Fruit fly (Drosophila melanogaster) whole organism, embryonic: Measurements from ENCODE around the gene Cad88C.

Source experiments
- CG10267 ChIP-seq: fragments of 200-800 bp; sonication (Bioruptor generic); optimal IDR thresholded peaks from 2 replicates; lab custom pipeline; 2018; ENCODE audit warnings: missing biosample characterization, mild to moderate bottlenecking, missing genetic modification characterization, moderate library complexity
- CG10979 ChIP-seq: fragments of 200-800 bp; sonication (Bioruptor generic); optimal IDR thresholded peaks from 2 replicates; lab custom pipeline; 2018; ENCODE audit warnings: missing biosample characterization, mild to moderate bottlenecking, missing genetic modification characterization, moderate library complexity
- CG11398 ChIP-seq: fragments of 200-800 bp; sonication (Bioruptor generic); optimal IDR thresholded peaks from 2 replicates; lab custom pipeline; 2016; ENCODE audit warnings: missing biosample characterization, missing genetic modification characterization
- CG11456 ChIP-seq: fragments of 200-800 bp; sonication (Bioruptor generic); IDR thresholded peaks from 3 replicates; pipeline ENCODE4 v1.3.6; 2022; ENCODE audit warnings: missing biosample characterization, missing genetic modification characterization
- CG11695 ChIP-seq: fragments of 200-800 bp; sonication (Bioruptor generic); IDR thresholded peaks from 3 replicates; pipeline ENCODE4 v1.3.6; 2022; ENCODE audit warnings: missing biosample characterization, missing genetic modification characterization
- CG11696 ChIP-seq: fragments of 200-800 bp; sonication (Bioruptor generic); IDR thresholded peaks from 2 replicates; pipeline ENCODE4 v1.3.6; 2022; ENCODE audit warnings: missing biosample characterization, missing genetic modification characterization
- CG12299 ChIP-seq: fragments of 200-800 bp; sonication (Bioruptor generic); optimal IDR thresholded peaks from 2 replicates; lab custom pipeline; 2018; ENCODE audit warnings: missing biosample characterization, mild to moderate bottlenecking, missing genetic modification characterization
- CG1233 ChIP-seq: fragments of 200-800 bp; sonication (Bioruptor generic); optimal IDR thresholded peaks from 4 replicates; lab custom pipeline; 2018; ENCODE audit warnings: missing biosample characterization, mild to moderate bottlenecking, missing genetic modification characterization
- CG14710 ChIP-seq: fragments of 200-800 bp; sonication (Bioruptor generic); optimal IDR thresholded peaks from 3 replicates; lab custom pipeline; 2019; ENCODE audit warnings: missing biosample characterization, mild to moderate bottlenecking, missing genetic modification characterization, moderate library complexity
- CG1529 ChIP-seq: fragments of 200-800 bp; sonication (Bioruptor generic); optimal IDR thresholded peaks from 3 replicates; lab custom pipeline; 2018; ENCODE audit warnings: missing biosample characterization, missing genetic modification characterization
- CG15514 ChIP-seq: fragments of 200-800 bp; sonication (Bioruptor generic); optimal IDR thresholded peaks from 3 replicates; lab custom pipeline; 2017; ENCODE audit warnings: missing biosample characterization, missing genetic modification characterization, mild to moderate bottlenecking, moderate library complexity, missing genetic modification reagents
- CG17385 ChIP-seq: fragments of 200-800 bp; sonication (Bioruptor generic); optimal IDR thresholded peaks from 3 replicates; lab custom pipeline; 2018; ENCODE audit warnings: missing biosample characterization, mild to moderate bottlenecking, missing genetic modification characterization
- CG17802 ChIP-seq: fragments of 200-800 bp; sonication (Bioruptor generic); optimal IDR thresholded peaks from 2 replicates; lab custom pipeline; 2018; ENCODE audit warnings: missing biosample characterization, mild to moderate bottlenecking, missing genetic modification characterization, moderate library complexity
- CG1792 ChIP-seq: fragments of 200-800 bp; sonication (Bioruptor generic); optimal IDR thresholded peaks from 2 replicates; lab custom pipeline; 2016; ENCODE audit warnings: missing biosample characterization, missing genetic modification characterization
- CG2202 ChIP-seq: fragments of 200-800 bp; sonication (Bioruptor generic); optimal IDR thresholded peaks from 2 replicates; lab custom pipeline; 2018; ENCODE audit warnings: missing biosample characterization, mild to moderate bottlenecking, missing genetic modification characterization
- CG30020 ChIP-seq: fragments of 200-800 bp; optimal IDR thresholded peaks from 2 replicates; lab custom pipeline; 2019; ENCODE audit warnings: missing biosample characterization, mild to moderate bottlenecking, missing genetic modification characterization, moderate library complexity
- CG33557 ChIP-seq: fragments of 200-800 bp; sonication (Bioruptor generic); optimal IDR thresholded peaks from 2 replicates; lab custom pipeline; 2019; ENCODE audit warnings: missing biosample characterization, mild to moderate bottlenecking, missing genetic modification characterization, moderate library complexity
- CG3995 ChIP-seq: fragments of 200-800 bp; sonication (Bioruptor generic); optimal IDR thresholded peaks from 3 replicates; lab custom pipeline; 2016; ENCODE audit warnings: missing biosample characterization, missing genetic modification characterization
- CG4424 ChIP-seq: fragments of 200-800 bp; sonication (Bioruptor generic); optimal IDR thresholded peaks from 3 replicates; lab custom pipeline; 2016; ENCODE audit warnings: missing biosample characterization, missing genetic modification characterization
- CG6254 ChIP-seq: fragments of 200-800 bp; sonication (Bioruptor generic); optimal IDR thresholded peaks from 3 replicates; lab custom pipeline; 2017; ENCODE audit warnings: mild to moderate bottlenecking, missing biosample characterization, missing genetic modification reagents, missing genetic modification characterization
- CG6813 ChIP-seq: fragments of 200-800 bp; sonication (Bioruptor generic); optimal IDR thresholded peaks from 2 replicates; lab custom pipeline; 2017; ENCODE audit warnings: missing biosample characterization, missing genetic modification characterization, mild to moderate bottlenecking, moderate library complexity, missing genetic modification reagents
- CG7987 ChIP-seq: fragments of 200-800 bp; sonication (Bioruptor generic); optimal IDR thresholded peaks from 2 replicates; lab custom pipeline; 2018; ENCODE audit warnings: missing biosample characterization, mild to moderate bottlenecking, missing genetic modification characterization, moderate library complexity
- CG8944 ChIP-seq: fragments of 200-800 bp; sonication (Bioruptor generic); optimal IDR thresholded peaks from 3 replicates; lab custom pipeline; 2016; ENCODE audit warnings: missing biosample characterization, missing genetic modification characterization
- CG9876 ChIP-seq: fragments of 200-800 bp; sonication (Bioruptor generic); optimal IDR thresholded peaks from 2 replicates; lab custom pipeline; 2016; ENCODE audit warnings: missing biosample characterization, missing genetic modification characterization
- Chrac-16 ChIP-seq: fragments of 200-800 bp; sonication (Bioruptor generic); optimal IDR thresholded peaks from 3 replicates; lab custom pipeline; 2016; ENCODE audit warnings: missing biosample characterization, missing genetic modification characterization
- CoRest ChIP-seq: fragments of 200-800 bp; sonication (Bioruptor generic); optimal IDR thresholded peaks from 3 replicates; lab custom pipeline; 2018; ENCODE audit warnings: missing biosample characterization, mild to moderate bottlenecking, missing genetic modification characterization, moderate library complexity
- D19A ChIP-seq: fragments of 200-800 bp; optimal IDR thresholded peaks from 3 replicates; lab custom pipeline; 2019; ENCODE audit warnings: missing biosample characterization, mild to moderate bottlenecking, missing genetic modification characterization, moderate library complexity
- HmgD ChIP-seq: fragments of 200-800 bp; sonication (Bioruptor generic); optimal IDR thresholded peaks from 3 replicates; lab custom pipeline; 2016; ENCODE audit warnings: missing biosample characterization, missing genetic modification characterization
- HmgZ ChIP-seq: fragments of 200-800 bp; sonication (Bioruptor generic); optimal IDR thresholded peaks from 2 replicates; lab custom pipeline; 2018; ENCODE audit warnings: missing biosample characterization, mild to moderate bottlenecking, missing genetic modification characterization
- Lhr ChIP-seq: fragments of 200-800 bp; sonication (Bioruptor generic); optimal IDR thresholded peaks from 3 replicates; lab custom pipeline; 2017; ENCODE audit warnings: mild to moderate bottlenecking, missing biosample characterization, missing genetic modification reagents, missing genetic modification characterization
- Opbp ChIP-seq: fragments of 200-800 bp; sonication (Bioruptor generic); IDR thresholded peaks from 3 replicates; pipeline ENCODE4 v1.3.6; 2022; ENCODE audit warnings: missing biosample characterization, missing genetic modification characterization; ENCODE audit not compliant: partially characterized antibody
- PHDP ChIP-seq: fragments of 200-800 bp; sonication (Bioruptor generic); optimal IDR thresholded peaks from 3 replicates; lab custom pipeline; 2018; ENCODE audit warnings: missing biosample characterization, mild to moderate bottlenecking, missing genetic modification characterization, moderate library complexity
- Spps ChIP-seq: fragments of 200-800 bp; sonication (Bioruptor generic); optimal IDR thresholded peaks from 2 replicates; lab custom pipeline; 2018; ENCODE audit warnings: missing biosample characterization, mild to moderate bottlenecking, missing genetic modification characterization
- ara ChIP-seq: fragments of 200-800 bp; sonication (Bioruptor generic); IDR thresholded peaks from 2 replicates; pipeline ENCODE4 v1.3.6; 2022; ENCODE audit warnings: missing biosample characterization, missing genetic modification characterization
- bsh ChIP-seq, 2 experiments: fragments of 200-800 bp; sonication (Bioruptor generic); optimal IDR thresholded peaks; 2 replicates each; lab custom pipeline; 2017 to 2018; ENCODE audit warnings: mild to moderate bottlenecking in 2 of 2, missing biosample characterization in 2 of 2, missing genetic modification characterization in 2 of 2, moderate library complexity in 1 of 2
- dmrt11E ChIP-seq: fragments of 200-800 bp; sonication (Bioruptor generic); optimal IDR thresholded peaks from 3 replicates; lab custom pipeline; 2018; ENCODE audit warnings: missing biosample characterization, mild to moderate bottlenecking, missing genetic modification characterization, moderate library complexity
- fd102C ChIP-seq: fragments of 200-800 bp; sonication (Bioruptor generic); optimal IDR thresholded peaks from 2 replicates; lab custom pipeline; 2018; ENCODE audit warnings: missing biosample characterization, mild to moderate bottlenecking, missing genetic modification characterization, moderate library complexity
- fd96Cb ChIP-seq: fragments of 200-800 bp; sonication (Bioruptor generic); optimal IDR thresholded peaks from 2 replicates; lab custom pipeline; 2018; ENCODE audit warnings: missing biosample characterization, mild to moderate bottlenecking, missing genetic modification characterization, moderate library complexity
- gfzf ChIP-seq: fragments of 200-800 bp; sonication (Bioruptor generic); optimal IDR thresholded peaks from 2 replicates; lab custom pipeline; 2016; ENCODE audit warnings: missing biosample characterization, mild to moderate bottlenecking, missing genetic modification characterization, moderate library complexity
- gsb-n ChIP-seq: fragments of 200-800 bp; sonication (Bioruptor generic); optimal IDR thresholded peaks from 3 replicates; lab custom pipeline; 2018; ENCODE audit warnings: missing biosample characterization, mild to moderate bottlenecking, missing genetic modification characterization
- lola ChIP-seq, 3 experiments: fragments of >200 bp in 2 of 3; fragments of 200-800 bp in 1 of 3; sonication (Bioruptor generic) in 1 of 3; optimal IDR thresholded peaks; 2 replicates each; lab custom pipeline; 2017 to 2019; ENCODE audit warnings: missing biosample characterization in 3 of 3, missing genetic modification characterization in 3 of 3, mild to moderate bottlenecking in 1 of 3, moderate library complexity in 1 of 3
- nerfin-1 ChIP-seq: fragments of 200-800 bp; sonication (Bioruptor generic); optimal IDR thresholded peaks from 3 replicates; lab custom pipeline; 2019; ENCODE audit warnings: missing biosample characterization, mild to moderate bottlenecking, missing genetic modification characterization, moderate library complexity
- nmo ChIP-seq: fragments of 200-800 bp; sonication (Bioruptor generic); optimal IDR thresholded peaks from 2 replicates; lab custom pipeline; 2018; ENCODE audit warnings: missing biosample characterization, mild to moderate bottlenecking, missing genetic modification characterization, moderate library complexity
- pfk ChIP-seq: fragments of 200-800 bp; sonication (Bioruptor generic); optimal IDR thresholded peaks from 2 replicates; lab custom pipeline; 2018; ENCODE audit warnings: missing biosample characterization, mild to moderate bottlenecking, missing genetic modification characterization, moderate library complexity
- phol ChIP-seq: fragments of 200-800 bp; sonication (Bioruptor generic); optimal IDR thresholded peaks from 3 replicates; lab custom pipeline; 2018; ENCODE audit warnings: missing biosample characterization, mild to moderate bottlenecking, missing genetic modification characterization, moderate library complexity
- psq ChIP-seq: fragments of 200-800 bp; sonication (Bioruptor generic); optimal IDR thresholded peaks from 2 replicates; lab custom pipeline; 2017; ENCODE audit warnings: missing biosample characterization, missing genetic modification characterization
- salm ChIP-seq: fragments of 200-800 bp; sonication (Bioruptor generic); optimal IDR thresholded peaks from 2 replicates; lab custom pipeline; 2018; ENCODE audit warnings: missing biosample characterization, mild to moderate bottlenecking, missing genetic modification characterization
- schlank ChIP-seq: fragments of 200-800 bp; sonication (Bioruptor generic); optimal IDR thresholded peaks from 2 replicates; lab custom pipeline; 2018; ENCODE audit warnings: missing biosample characterization, mild to moderate bottlenecking, missing genetic modification characterization
- sens-2 ChIP-seq: fragments of 200-800 bp; sonication (Bioruptor generic); IDR thresholded peaks from 2 replicates; pipeline ENCODE4 v1.3.6; 2022; ENCODE audit warnings: missing biosample characterization, missing genetic modification characterization

Cad88C gene

DNA sequence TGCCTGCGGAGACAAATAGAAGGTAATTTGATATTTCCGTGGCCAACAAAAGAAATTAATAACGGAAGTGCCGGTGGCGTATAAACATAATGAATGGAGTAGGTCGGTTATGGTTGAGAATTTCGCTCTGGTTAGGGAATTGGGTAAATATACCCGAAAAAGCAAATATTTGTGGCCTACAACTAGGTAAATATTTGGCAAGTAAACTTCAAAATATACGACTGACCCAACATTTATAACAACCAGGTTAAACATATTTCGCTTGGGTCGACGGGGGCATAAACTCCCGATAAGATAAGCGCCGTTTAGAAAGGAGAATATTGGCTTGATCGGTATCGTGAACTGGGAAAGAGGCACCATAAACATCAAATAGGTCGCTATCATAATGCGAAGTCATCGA, 40.6 kb downstream of the Cad88C start (continued):
- TF ChIP-seq fd96Cb (tag; lab: Kevin White, UChicago) (peak; percentile 2), CG3995 (no peak), psq (GFP tag; lab: Kevin White, UChicago) (no peak), CG17385 (GFP tag; lab: Kevin White, UChicago) (peak; percentile 17), CG15514 (GFP tag; lab: Kevin White, UChicago) (peak; percentile 2), CoRest (tag; lab: Kevin White, UChicago) (peak; percentile 29), Chrac-16 (GFP tag; lab: Kevin White, UChicago) (no peak), CG1233 (GFP tag; lab: Kevin White, UChicago) (peak; percentile 81), dmrt11E (peak; percentile 88), gfzf (GFP tag; lab: Kevin White, UChicago) (no peak), CG14710 (tag; lab: Kevin White, UChicago) (peak; percentile 87), CG1529 (GFP tag; lab: Kevin White, UChicago) (peak; percentile 27), pfk (GFP tag; lab: Kevin White, UChicago) (peak; percentile 24), CG6254 (GFP tag; lab: Kevin White, UChicago) (peak; percentile 57), fd102C (GFP tag; lab: Kevin White, UChicago) (peak; percentile 94), CG1792 (peak; percentile 13), CG30020 (tag; lab: Kevin White, UChicago) (no peak), CG8944 (GFP tag; lab: Kevin White, UChicago) (no peak), Spps (tag; lab: Kevin White, UChicago) (peak; percentile 69), nmo (GFP tag; lab: Kevin White, UChicago) (peak; percentile 3), ara (GFP tag; lab: Robert Waterston, UW) (peak; percentile 27; the same call in 1 of the 2 replicates), lola (GFP tag; optimal IDR thresholded peaks at IDR 0.05; lab: Kevin White, UChicago) (peak in 1 of 3 experiments; percentile 78), phol (peak; percentile 1), schlank (tag; lab: Kevin White, UChicago) (peak; percentile 20), nerfin-1 (tag; lab: Kevin White, UChicago) (peak; percentile 66), CG11398 (no peak), D19A (tag; lab: Kevin White, UChicago) (peak; percentile 64), CG2202 (tag; lab: Kevin White, UChicago) (peak; percentile 91), gsb-n (peak; percentile 83), bsh (GFP tag; optimal IDR thresholded peaks at IDR 0.05; lab: Kevin White, UChicago) (peak in 1 of 2 experiments; percentile 50), CG11456 (GFP tag; lab: Robert Waterston, UW) (no peak), Opbp (GFP tag; lab: Robert Waterston, UW) (no peak), sens-2 (GFP tag; lab: Robert Waterston, UW) (0 out of 2 replicates have a peak, but pooled peaks have one; percentile 12), HmgZ (peak; percentile 3), CG11696 (0 out of 2 replicates have a peak, but pooled peaks have one; percentile 25), Lhr (GFP tag; lab: Kevin White, UChicago) (peak; percentile 4), CG9876 (GFP tag; lab: Kevin White, UChicago) (no peak), salm (tag; lab: Kevin White, UChicago) (peak; percentile 71), HmgD (GFP tag; lab: Kevin White, UChicago) (no peak), CG6813 (GFP tag; lab: Kevin White, UChicago) (peak; percentile 91), CG12299 (tag; lab: Kevin White, UChicago) (peak; percentile 5), CG11695 (GFP tag; lab: Robert Waterston, UW) (peak; percentile 42; the same call in 1 of the 3 replicates), CG10267 (tag; lab: Kevin White, UChicago) (peak; percentile 64), CG4424 (GFP tag; lab: Kevin White, UChicago) (peak; percentile 23), CG10979 (tag; lab: Kevin White, UChicago) (peak; percentile 72), CG7987 (peak; percentile 72), CG33557 (GFP tag; lab: Kevin White, UChicago) (peak; percentile 96), CG17802 (tag; lab: Kevin White, UChicago) (no peak), PHDP (peak; percentile 51)
